Worm (Caenorhabditis elegans) whole organism, L2 larva: ENCODE results near the gene unc-71.

Experiments
- C34F6.9 ChIP-seq: fragments of 150-350 bp; optimal IDR thresholded peaks from 2 replicates; lab custom pipeline; 2014; ENCODE audit warnings: missing biosample characterization, missing genetic modification characterization
- F13H6.1 ChIP-seq: sonication (generic microtip); optimal IDR thresholded peaks from 2 replicates; lab custom pipeline; 2016; ENCODE audit warnings: missing genetic modification characterization, missing compliant biosample characterization
- R02D3.7 ChIP-seq: fragments of 150-350 bp; optimal IDR thresholded peaks from 2 replicates; lab custom pipeline; 2014; ENCODE audit warnings: missing biosample characterization, missing genetic modification characterization
- Y55F3AM.14 ChIP-seq: fragments of 200-800 bp; sonication (Bioruptor generic); optimal IDR thresholded peaks from 2 replicates; lab custom pipeline; 2018; ENCODE audit warnings: mild to moderate bottlenecking, missing genetic modification characterization, missing compliant biosample characterization
- ZK546.5 ChIP-seq: sonication (generic microtip); optimal IDR thresholded peaks from 2 replicates; lab custom pipeline; 2017; ENCODE audit warnings: missing biosample characterization, missing genetic modification characterization
- alr-1 ChIP-seq: fragments of 150-350 bp; optimal IDR thresholded peaks from 2 replicates; lab custom pipeline; 2014; ENCODE audit warnings: missing biosample characterization, missing genetic modification characterization
- aly-2 ChIP-seq: fragments of 150-350 bp; optimal IDR thresholded peaks from 2 replicates; lab custom pipeline; 2014; ENCODE audit warnings: missing biosample characterization, missing genetic modification characterization
- ama-1 ChIP-seq: fragments of 150-350 bp; optimal IDR thresholded peaks from 2 replicates; lab custom pipeline; 2018; ENCODE audit warnings: inconsistent platforms
- blmp-1 ChIP-seq: sonication (generic microtip); optimal IDR thresholded peaks from 2 replicates; lab custom pipeline; 2017; ENCODE audit warnings: missing genetic modification characterization, mild to moderate bottlenecking, missing compliant biosample characterization, antibody characterized with exemption, moderate library complexity; ENCODE audit not compliant: insufficient read depth
- ceh-16 ChIP-seq: fragments of 150-350 bp; optimal IDR thresholded peaks from 2 replicates; lab custom pipeline; 2014; ENCODE audit warnings: missing biosample characterization, missing genetic modification characterization
- ceh-82 ChIP-seq: fragments of 150-350 bp; optimal IDR thresholded peaks from 2 replicates; lab custom pipeline; 2014; ENCODE audit warnings: missing biosample characterization, missing genetic modification characterization
- crh-2 ChIP-seq: sonication (generic microtip); optimal IDR thresholded peaks from 2 replicates; lab custom pipeline; 2017; ENCODE audit warnings: missing biosample characterization, missing genetic modification characterization
- dmd-4 ChIP-seq: sonication (generic microtip); optimal IDR thresholded peaks from 2 replicates; lab custom pipeline; 2017; ENCODE audit warnings: missing biosample characterization, missing genetic modification characterization
- egl-27 ChIP-seq: sonication (generic microtip); optimal IDR thresholded peaks from 3 replicates; lab custom pipeline; 2017; ENCODE audit warnings: missing biosample characterization, missing genetic modification reagents, missing genetic modification characterization
- elt-1 ChIP-seq: fragments of 150-350 bp; optimal IDR thresholded peaks from 2 replicates; lab custom pipeline; 2014; ENCODE audit warnings: missing biosample characterization, missing genetic modification characterization
- fos-1 ChIP-seq: fragments of 150-350 bp; optimal IDR thresholded peaks from 2 replicates; lab custom pipeline; 2014; ENCODE audit warnings: missing biosample characterization, missing genetic modification characterization
- gmeb-1 ChIP-seq: fragments of 150-350 bp; optimal IDR thresholded peaks from 2 replicates; lab custom pipeline; 2014; ENCODE audit warnings: missing biosample characterization, missing genetic modification characterization
- lin-11 ChIP-seq: fragments of 150-350 bp; sonication (generic microtip); optimal IDR thresholded peaks from 2 replicates; lab custom pipeline; 2014; ENCODE audit warnings: missing biosample characterization, missing genetic modification characterization, inconsistent platforms, mixed read lengths
- lin-13 ChIP-seq: fragments of 150-350 bp; optimal IDR thresholded peaks from 2 replicates; lab custom pipeline; 2014; ENCODE audit warnings: missing biosample characterization, missing genetic modification reagents, missing genetic modification characterization
- lin-39 ChIP-seq: fragments of 150-350 bp; optimal IDR thresholded peaks from 2 replicates; lab custom pipeline; 2014; ENCODE audit warnings: missing biosample characterization, missing genetic modification reagents, missing genetic modification characterization
- lsy-2 ChIP-seq, 2 experiments: fragments of 150-350 bp in 1 of 2; sonication (generic microtip) in 1 of 2; optimal IDR thresholded peaks; 2 replicates each; lab custom pipeline; 2014 to 2017; ENCODE audit warnings: missing biosample characterization in 2 of 2, missing genetic modification characterization in 2 of 2
- mab-5 ChIP-seq: fragments of 150-350 bp; optimal IDR thresholded peaks from 2 replicates; lab custom pipeline; 2014; ENCODE audit warnings: missing biosample characterization, missing genetic modification characterization
- mbf-1 ChIP-seq: sonication (generic microtip); optimal IDR thresholded peaks from 2 replicates; lab custom pipeline; 2017; ENCODE audit warnings: missing biosample characterization, missing genetic modification characterization
- mdl-1 ChIP-seq, 2 experiments: fragments of 150-350 bp in 1 of 2; sonication (generic microtip) in 1 of 2; optimal IDR thresholded peaks; 2 replicates each; lab custom pipeline; 2017; ENCODE audit warnings: missing biosample characterization in 2 of 2, missing genetic modification characterization in 2 of 2
- nhr-10 ChIP-seq: sonication (generic microtip); optimal IDR thresholded peaks from 2 replicates; lab custom pipeline; 2017; ENCODE audit warnings: missing biosample characterization, missing genetic modification characterization
- nhr-11 ChIP-seq: fragments of 150-350 bp; optimal IDR thresholded peaks from 2 replicates; lab custom pipeline; 2014; ENCODE audit warnings: missing biosample characterization, missing genetic modification characterization
- nhr-12 ChIP-seq: fragments of 150-350 bp; optimal IDR thresholded peaks from 2 replicates; lab custom pipeline; 2014; ENCODE audit warnings: missing biosample characterization, missing genetic modification characterization
- nhr-129 ChIP-seq: fragments of 150-350 bp; optimal IDR thresholded peaks from 2 replicates; lab custom pipeline; 2014; ENCODE audit warnings: missing biosample characterization, missing genetic modification characterization
- nhr-21 ChIP-seq: fragments of 150-350 bp; optimal IDR thresholded peaks from 2 replicates; lab custom pipeline; 2014; ENCODE audit warnings: missing biosample characterization, missing genetic modification characterization
- nhr-23 ChIP-seq: fragments of 150-350 bp; optimal IDR thresholded peaks from 2 replicates; lab custom pipeline; 2014; ENCODE audit warnings: missing biosample characterization, missing genetic modification reagents, missing genetic modification characterization
- nhr-237 ChIP-seq: fragments of 150-350 bp; optimal IDR thresholded peaks from 2 replicates; lab custom pipeline; 2014; ENCODE audit warnings: missing biosample characterization, missing genetic modification characterization
- nhr-25 ChIP-seq: fragments of 150-350 bp; sonication (generic microtip); optimal IDR thresholded peaks from 3 replicates; lab custom pipeline; 2014; ENCODE audit warnings: missing biosample characterization, missing genetic modification characterization
- nhr-6 ChIP-seq: fragments of 150-350 bp; optimal IDR thresholded peaks from 2 replicates; lab custom pipeline; 2014; ENCODE audit warnings: missing biosample characterization, missing genetic modification characterization
- nhr-77 ChIP-seq: fragments of 150-350 bp; optimal IDR thresholded peaks from 2 replicates; lab custom pipeline; 2014; ENCODE audit warnings: missing biosample characterization, missing genetic modification characterization
- peb-1 ChIP-seq: fragments of 150-350 bp; optimal IDR thresholded peaks from 2 replicates; lab custom pipeline; 2014; ENCODE audit warnings: missing biosample characterization, missing genetic modification characterization
- sem-4 ChIP-seq: fragments of 150-350 bp; optimal IDR thresholded peaks from 2 replicates; lab custom pipeline; 2014; ENCODE audit warnings: missing biosample characterization, missing genetic modification reagents, missing genetic modification characterization
- skn-1 ChIP-seq: sonication (generic microtip); optimal IDR thresholded peaks from 2 replicates; lab custom pipeline; 2017; ENCODE audit warnings: missing biosample characterization, missing genetic modification characterization
- sma-3 ChIP-seq: sonication (generic microtip); optimal IDR thresholded peaks from 2 replicates; lab custom pipeline; 2016; ENCODE audit warnings: missing genetic modification reagents, missing genetic modification characterization, missing compliant biosample characterization
- sma-9 ChIP-seq, 2 experiments: fragments of 150-350 bp in 1 of 2; sonication (generic microtip) in 1 of 2; optimal IDR thresholded peaks; 2 replicates each; lab custom pipeline; 2014 to 2016; ENCODE audit warnings: missing genetic modification characterization in 2 of 2, mild to moderate bottlenecking in 1 of 2, missing biosample characterization in 1 of 2, missing compliant biosample characterization in 1 of 2, missing genetic modification reagents in 1 of 2, moderate library complexity in 1 of 2
- snpc-4 ChIP-seq: fragments of 150-350 bp; optimal IDR thresholded peaks from 2 replicates; lab custom pipeline; 2014; ENCODE audit warnings: missing biosample characterization, missing genetic modification characterization
- unc-39 ChIP-seq: fragments of 150-350 bp; optimal IDR thresholded peaks from 2 replicates; lab custom pipeline; 2014; ENCODE audit warnings: missing biosample characterization, missing genetic modification characterization
- unc-55 ChIP-seq: fragments of 150-350 bp; sonication (generic microtip); optimal IDR thresholded peaks from 3 replicates; lab custom pipeline; 2014; ENCODE audit warnings: missing biosample characterization, missing genetic modification reagents, missing genetic modification characterization
- unc-62 ChIP-seq: fragments of 150-350 bp; optimal IDR thresholded peaks from 2 replicates; lab custom pipeline; 2014; ENCODE audit warnings: missing biosample characterization, missing genetic modification reagents, missing genetic modification characterization
- zag-1 ChIP-seq: fragments of 150-350 bp; optimal IDR thresholded peaks from 2 replicates; lab custom pipeline; 2014; ENCODE audit warnings: missing biosample characterization, missing genetic modification characterization
- ztf-1 ChIP-seq: fragments of 200-800 bp; sonication (Bioruptor generic); conservative IDR thresholded peaks from 2 replicates; pipeline ENCODE4 v1.3.6; 2022; ENCODE audit warnings: missing genetic modification characterization, missing compliant biosample characterization
- ztf-11 ChIP-seq: sonication (generic microtip); optimal IDR thresholded peaks from 2 replicates; lab custom pipeline; 2017; ENCODE audit warnings: missing biosample characterization, missing genetic modification characterization
- ztf-4 ChIP-seq: fragments of 150-350 bp; optimal IDR thresholded peaks from 2 replicates; lab custom pipeline; 2014; ENCODE audit warnings: missing biosample characterization, missing genetic modification characterization

Gene unc-71

ce11 chrIII:12906611-12907037 is 15.1 kb upstream of the unc-71 start:
- TF ChIP-seq lin-39 (tag; lab: Kevin White, UChicago) = no peak
- TF ChIP-seq skn-1 = no peak
- TF ChIP-seq crh-2 (tag; lab: Kevin White, UChicago) = peak; percentile 39
- peak; percentile 13 for TF ChIP-seq R02D3.7 (tag; lab: Kevin White, UChicago)
- no peak for TF ChIP-seq mab-5 (tag; lab: Kevin White, UChicago)
- TF ChIP-seq ztf-11 = no peak
- TF ChIP-seq sma-3 (GFP tag; lab: Kevin White, UChicago) = peak; percentile 39
- TF ChIP-seq mdl-1 (tag; optimal IDR thresholded peaks at IDR 0.05; lab: Kevin White, UChicago) = no peak
- TF ChIP-seq F13H6.1 (tag; lab: Kevin White, UChicago) = peak; percentile 32
- TF ChIP-seq lin-13 (GFP tag; lab: Kevin White, UChicago) = peak; percentile 37
- no peak for TF ChIP-seq elt-1
- no peak for TF ChIP-seq snpc-4 (tag; lab: Kevin White, UChicago)
- no peak for TF ChIP-seq nhr-12 (tag; lab: Kevin White, UChicago)
- TF ChIP-seq mbf-1 (tag; lab: Kevin White, UChicago) = no peak
- TF ChIP-seq nhr-77 (tag; lab: Kevin White, UChicago) = no peak
- TF ChIP-seq unc-62 (GFP tag; lab: Kevin White, UChicago) = no peak
- TF ChIP-seq gmeb-1 (tag; lab: Kevin White, UChicago) = no peak
- TF ChIP-seq ceh-16 (tag; lab: Kevin White, UChicago) = no peak
- peak; percentile 54 for TF ChIP-seq nhr-6 (tag; lab: Kevin White, UChicago)
- TF ChIP-seq ama-1 = peak; percentile 50
- no peak for TF ChIP-seq zag-1
- peak; percentile 61 for TF ChIP-seq sma-9 (GFP tag; optimal IDR thresholded peaks at IDR 0.05; lab: Kevin White, UChicago)
- TF ChIP-seq sma-9 (tag; optimal IDR thresholded peaks at IDR 0.05; lab: Kevin White, UChicago) = no peak
- TF ChIP-seq unc-39 (tag; lab: Kevin White, UChicago) = no peak
- peak; percentile 18 for TF ChIP-seq unc-55 (GFP tag; lab: Kevin White, UChicago)
- TF ChIP-seq sem-4 (tag; lab: Kevin White, UChicago) = peak; percentile 20
- peak; percentile 54 to 70 for TF ChIP-seq lsy-2 (tag; optimal IDR thresholded peaks at IDR 0.05; lab: Kevin White, UChicago)
- TF ChIP-seq aly-2 (tag; lab: Kevin White, UChicago) = no peak
- peak; percentile 11 for TF ChIP-seq nhr-25 (tag; lab: Kevin White, UChicago)
- TF ChIP-seq ztf-4 (tag; lab: Kevin White, UChicago) = no peak
- no peak for TF ChIP-seq nhr-237 (tag; lab: Kevin White, UChicago)

DNA sequence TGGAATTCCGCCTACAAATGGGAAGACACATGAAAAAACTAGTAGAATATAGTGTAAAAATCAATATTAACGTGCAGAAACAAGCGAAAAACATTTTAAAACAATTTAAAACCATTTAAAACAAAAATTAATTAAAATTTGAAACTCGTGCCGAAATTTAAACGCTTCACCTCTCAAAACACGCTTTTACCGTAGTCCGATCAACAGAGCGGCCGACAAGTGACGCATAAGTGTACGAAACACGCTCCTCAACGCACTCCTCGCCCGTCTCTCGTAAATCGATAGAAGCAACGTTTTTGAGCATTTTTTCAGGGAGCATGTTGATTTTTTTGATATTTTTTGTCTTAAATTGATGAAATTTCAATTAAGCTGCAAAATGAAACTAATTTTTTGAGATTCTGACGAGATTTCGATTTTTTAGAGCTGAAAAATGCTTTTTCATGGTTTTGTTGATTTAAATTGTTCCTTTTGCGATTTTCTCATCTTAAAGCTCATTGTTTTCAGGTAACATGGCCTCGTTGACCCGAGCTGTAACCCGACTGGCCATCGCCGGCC is 13.5 kb upstream of the unc-71 start, which contains the start of gene cox-5A:
TSS of gene cox-5A (plus strand) at position 505 of the 555 bp plus-strand sequence.
- no peak for TF ChIP-seq unc-39 (tag; lab: Kevin White, UChicago)
- TF ChIP-seq alr-1 = no peak
- no peak for TF ChIP-seq peb-1 (tag; lab: Kevin White, UChicago)
- peak; percentile 98 for TF ChIP-seq mab-5 (tag; lab: Kevin White, UChicago)
- TF ChIP-seq skn-1 = peak; percentile 87
- TF ChIP-seq crh-2 (tag; lab: Kevin White, UChicago) = peak; percentile 99
- no peak for TF ChIP-seq nhr-11
- TF ChIP-seq sem-4 (tag; lab: Kevin White, UChicago) = peak; percentile 100
- peak; percentile 96 for TF ChIP-seq zag-1
- peak; percentile 100 for TF ChIP-seq unc-55 (GFP tag; lab: Kevin White, UChicago)
- TF ChIP-seq nhr-10 (tag; lab: Kevin White, UChicago) = peak; percentile 95
- peak; percentile 94 for TF ChIP-seq ceh-82
- TF ChIP-seq egl-27 (tag; lab: Kevin White, UChicago) = peak; percentile 97
- TF ChIP-seq ztf-4 (tag; lab: Kevin White, UChicago) = peak; percentile 99
- TF ChIP-seq elt-1 = no peak
- TF ChIP-seq R02D3.7 (tag; lab: Kevin White, UChicago) = peak; percentile 85
- TF ChIP-seq nhr-12 (tag; lab: Kevin White, UChicago) = peak; percentile 83
- peak; percentile 92 for TF ChIP-seq snpc-4 (tag; lab: Kevin White, UChicago)
- TF ChIP-seq ztf-1 (GFP tag; lab: Robert Waterston, UW) = peak; percentile 97; the same call in 1 of the 2 replicates
- peak; percentile 99 for TF ChIP-seq sma-9 (GFP tag; optimal IDR thresholded peaks at IDR 0.05; lab: Kevin White, UChicago)
- TF ChIP-seq sma-9 (tag; optimal IDR thresholded peaks at IDR 0.05; lab: Kevin White, UChicago) = no peak
- no peak for TF ChIP-seq nhr-23 (tag; lab: Kevin White, UChicago)
- TF ChIP-seq nhr-21 = peak; percentile 99
- TF ChIP-seq blmp-1 (tag; lab: Kevin White, UChicago) = peak; percentile 89
- peak; percentile 72 for TF ChIP-seq dmd-4 (tag; lab: Kevin White, UChicago)
- no peak for TF ChIP-seq lin-39 (tag; lab: Kevin White, UChicago)
- peak; percentile 97 for TF ChIP-seq nhr-129 (tag; lab: Kevin White, UChicago)
- TF ChIP-seq fos-1 = peak; percentile 100
- TF ChIP-seq lin-11 (tag; lab: Kevin White, UChicago) = peak; percentile 99
- peak; percentile 99 for TF ChIP-seq nhr-25 (tag; lab: Kevin White, UChicago)
- peak; percentile 57 for TF ChIP-seq mbf-1 (tag; lab: Kevin White, UChicago)
- TF ChIP-seq ceh-16 (tag; lab: Kevin White, UChicago) = peak; percentile 93
- peak; percentile 100 for TF ChIP-seq C34F6.9 (tag; lab: Kevin White, UChicago)
- TF ChIP-seq ZK546.5 = peak; percentile 88
- TF ChIP-seq nhr-77 (tag; lab: Kevin White, UChicago) = peak; percentile 90
- TF ChIP-seq ama-1 = peak; percentile 85
- peak; percentile 100 for TF ChIP-seq sma-3 (GFP tag; lab: Kevin White, UChicago)
- TF ChIP-seq lsy-2 (tag; optimal IDR thresholded peaks at IDR 0.05; lab: Kevin White, UChicago) = peak; percentile 100
- peak; percentile 100 for TF ChIP-seq gmeb-1 (tag; lab: Kevin White, UChicago)
- peak; percentile 98 for TF ChIP-seq Y55F3AM.14 (GFP tag; lab: Kevin White, UChicago)
- TF ChIP-seq unc-62 (GFP tag; lab: Kevin White, UChicago) = peak; percentile 94
- peak; percentile 17 for TF ChIP-seq ztf-11
